Worm (Caenorhabditis elegans) whole organism, L1 larva: ENCODE results near the gene ttr-16.

Experiments
- C34B4.2 ChIP-seq: sonication (generic microtip); optimal IDR thresholded peaks from 2 replicates; lab custom pipeline; 2017; ENCODE audit warnings: mild to moderate bottlenecking, missing genetic modification characterization, missing compliant biosample characterization
- F16B12.6 ChIP-seq: fragments of 150-350 bp; optimal IDR thresholded peaks from 2 replicates; lab custom pipeline; 2014; ENCODE audit warnings: missing biosample characterization, missing genetic modification characterization
- alr-1 ChIP-seq: fragments of 200-800 bp; sonication (Bioruptor generic); optimal IDR thresholded peaks from 2 replicates; lab custom pipeline; 2018; ENCODE audit warnings: borderline replicate concordance, mild to moderate bottlenecking, missing genetic modification characterization, missing compliant biosample characterization
- blmp-1 ChIP-seq: fragments of 150-350 bp; optimal IDR thresholded peaks from 2 replicates; lab custom pipeline; 2014; ENCODE audit warnings: missing biosample characterization, missing genetic modification characterization
- ceh-63 ChIP-seq: fragments of 200-800 bp; sonication (Bioruptor generic); optimal IDR thresholded peaks from 2 replicates; lab custom pipeline; 2018; ENCODE audit warnings: mild to moderate bottlenecking, missing genetic modification characterization, missing compliant biosample characterization
- ceh-8 ChIP-seq: fragments of 200-800 bp; sonication (Bioruptor generic); optimal IDR thresholded peaks from 2 replicates; lab custom pipeline; 2018; ENCODE audit warnings: mild to moderate bottlenecking, missing genetic modification characterization, moderate library complexity, missing compliant biosample characterization
- ceh-90 ChIP-seq: sonication (generic microtip); optimal IDR thresholded peaks from 2 replicates; lab custom pipeline; 2016; ENCODE audit warnings: missing genetic modification characterization, missing compliant biosample characterization
- dpl-1 ChIP-seq, 3 experiments: fragments of 150-350 bp in 2 of 3; sonication (generic microtip) in 1 of 3; optimal IDR thresholded peaks; 2 replicates each; lab custom pipeline; 2014 to 2017; ENCODE audit warnings: missing biosample characterization in 3 of 3, missing genetic modification characterization in 3 of 3, missing genetic modification reagents in 3 of 3
- dsc-1 ChIP-seq: sonication (generic microtip); optimal IDR thresholded peaks from 2 replicates; lab custom pipeline; 2016; ENCODE audit warnings: mild to moderate bottlenecking, missing genetic modification characterization, missing compliant biosample characterization
- efl-1 ChIP-seq, 4 experiments: fragments of 150-350 bp; optimal IDR thresholded peaks in 3 of 4; peaks in 1 of 4; 1 replicate in 1 of 4; 2 replicates in 3 of 4; lab custom pipeline; 2014; ENCODE audit warnings: missing biosample characterization in 2 of 4, missing genetic modification characterization in 2 of 4, missing genetic modification reagents in 2 of 4
- egl-27 ChIP-seq, 2 experiments: fragments of 150-350 bp in 1 of 2; sonication (generic microtip); optimal IDR thresholded peaks; 3 replicates each; lab custom pipeline; 2017 to 2018; ENCODE audit warnings: missing biosample characterization in 2 of 2, missing genetic modification characterization in 2 of 2, missing genetic modification reagents in 2 of 2
- elt-3 ChIP-seq, 6 experiments: fragments of 150-350 bp in 1 of 6; sonication (generic microtip); optimal IDR thresholded peaks; 2 replicates each; lab custom pipeline; 2017 to 2018; ENCODE audit warnings: missing biosample characterization in 6 of 6, missing genetic modification characterization in 6 of 6, inconsistent platforms in 1 of 6
- fkh-10 ChIP-seq: sonication (generic microtip); optimal IDR thresholded peaks from 2 replicates; lab custom pipeline; 2017; ENCODE audit warnings: missing biosample characterization, missing genetic modification reagents, missing genetic modification characterization
- fkh-8 ChIP-seq: sonication (generic microtip); optimal IDR thresholded peaks from 2 replicates; lab custom pipeline; 2016; ENCODE audit warnings: mild to moderate bottlenecking, missing genetic modification characterization, missing compliant biosample characterization
- grh-1 ChIP-seq: fragments of 200-800 bp; sonication (Bioruptor generic); IDR thresholded peaks from 2 replicates; pipeline ENCODE4 v1.3.6; 2022; ENCODE audit warnings: missing genetic modification reagents, missing genetic modification characterization, missing compliant biosample characterization
- hlh-17 ChIP-seq: fragments of 200-800 bp; sonication (Bioruptor generic); optimal IDR thresholded peaks from 2 replicates; lab custom pipeline; 2018; ENCODE audit warnings: missing genetic modification characterization, mild to moderate bottlenecking, missing compliant biosample characterization, moderate library complexity, borderline replicate concordance
- lin-14 ChIP-seq: fragments of 200-800 bp; sonication (Bioruptor generic); optimal IDR thresholded peaks from 2 replicates; lab custom pipeline; 2018; ENCODE audit warnings: mild to moderate bottlenecking, missing genetic modification characterization, moderate library complexity, missing compliant biosample characterization
- lin-35 ChIP-seq, 2 experiments: fragments of 150-350 bp; optimal IDR thresholded peaks; 2 replicates each; lab custom pipeline; 2014; ENCODE audit warnings: missing biosample characterization in 2 of 2, missing genetic modification characterization in 2 of 2, missing genetic modification reagents in 2 of 2
- lin-39 ChIP-seq: fragments of 150-350 bp; optimal IDR thresholded peaks from 2 replicates; lab custom pipeline; 2014; ENCODE audit warnings: missing biosample characterization, missing genetic modification reagents, missing genetic modification characterization
- mef-2 ChIP-seq: fragments of 150-350 bp; optimal IDR thresholded peaks from 2 replicates; lab custom pipeline; 2014; ENCODE audit warnings: missing biosample characterization, missing genetic modification characterization
- mep-1 ChIP-seq: fragments of 150-350 bp; optimal IDR thresholded peaks from 2 replicates; lab custom pipeline; 2014; ENCODE audit warnings: missing biosample characterization, missing genetic modification characterization
- nhr-71 ChIP-seq: sonication (generic microtip); optimal IDR thresholded peaks from 2 replicates; lab custom pipeline; 2016; ENCODE audit warnings: mild to moderate bottlenecking, missing genetic modification characterization, moderate library complexity, missing compliant biosample characterization
- nhr-84 ChIP-seq: sonication (generic microtip); optimal IDR thresholded peaks from 2 replicates; lab custom pipeline; 2017; ENCODE audit warnings: missing biosample characterization, missing genetic modification characterization
- pag-3 ChIP-seq: sonication (generic microtip); optimal IDR thresholded peaks from 2 replicates; lab custom pipeline; 2017; ENCODE audit warnings: missing genetic modification characterization, mild to moderate bottlenecking, missing compliant biosample characterization, antibody characterized with exemption, borderline replicate concordance; ENCODE audit not compliant: insufficient read depth
- pqm-1 ChIP-seq: sonication (generic microtip); optimal IDR thresholded peaks from 3 replicates; lab custom pipeline; 2017; ENCODE audit warnings: missing biosample characterization, missing genetic modification characterization
- rnt-1 ChIP-seq: sonication (generic microtip); optimal IDR thresholded peaks from 2 replicates; lab custom pipeline; 2016; ENCODE audit warnings: mild to moderate bottlenecking, missing genetic modification characterization, moderate library complexity, missing compliant biosample characterization
- snpc-4 ChIP-seq: fragments of 150-350 bp; optimal IDR thresholded peaks from 2 replicates; lab custom pipeline; 2014; ENCODE audit warnings: missing biosample characterization, missing genetic modification characterization
- snu-23 ChIP-seq: sonication (generic microtip); optimal IDR thresholded peaks from 2 replicates; lab custom pipeline; 2016; ENCODE audit warnings: missing genetic modification characterization, missing compliant biosample characterization
- sox-4 ChIP-seq: sonication (generic microtip); optimal IDR thresholded peaks from 2 replicates; lab custom pipeline; 2016; ENCODE audit warnings: missing genetic modification characterization, missing compliant biosample characterization
- sptf-1 ChIP-seq: fragments of 150-350 bp; optimal IDR thresholded peaks from 2 replicates; lab custom pipeline; 2014; ENCODE audit warnings: missing biosample characterization, missing genetic modification characterization
- sup-37 ChIP-seq: fragments of 200-800 bp; sonication (Bioruptor generic); optimal IDR thresholded peaks from 2 replicates; lab custom pipeline; 2018; ENCODE audit warnings: mild to moderate bottlenecking, missing genetic modification characterization, missing compliant biosample characterization
- swsn-7 ChIP-seq: sonication (generic microtip); optimal IDR thresholded peaks from 2 replicates; lab custom pipeline; 2016; ENCODE audit warnings: missing genetic modification characterization, missing compliant biosample characterization
- tbx-2 ChIP-seq: sonication (generic microtip); optimal IDR thresholded peaks from 2 replicates; lab custom pipeline; 2016; ENCODE audit warnings: missing genetic modification characterization, missing compliant biosample characterization
- unc-130 ChIP-seq: fragments of 150-350 bp; optimal IDR thresholded peaks from 2 replicates; lab custom pipeline; 2017; ENCODE audit warnings: missing biosample characterization, missing genetic modification characterization, inconsistent platforms
- vab-15 ChIP-seq: sonication (generic microtip); optimal IDR thresholded peaks from 2 replicates; lab custom pipeline; 2017; ENCODE audit warnings: missing genotype, mild to moderate bottlenecking, missing genetic modification characterization, missing compliant biosample characterization
- xbp-1 ChIP-seq: sonication (generic microtip); optimal IDR thresholded peaks from 2 replicates; lab custom pipeline; 2016; ENCODE audit warnings: missing genetic modification characterization, missing compliant biosample characterization
- ztf-11 ChIP-seq, 2 experiments: sonication (generic microtip); optimal IDR thresholded peaks; 2 replicates each; lab custom pipeline; 2016 to 2017; ENCODE audit warnings: missing genetic modification characterization in 2 of 2, missing biosample characterization in 1 of 2, missing compliant biosample characterization in 1 of 2

Gene ttr-16

ce11 chrIV:11030893-11031292 is 33.0 kb downstream of the ttr-16 start, which contains the start of gene hrg-4:
hrg-4 (minus strand) TSS chrIV:11030993.
- TF ChIP-seq blmp-1 (no peak), ztf-11 (tag; optimal IDR thresholded peaks at IDR 0.05; lab: Kevin White, UChicago) (no peak), hlh-17 (GFP tag; lab: Kevin White, UChicago) (no peak), sup-37 (no peak), pqm-1 (tag; lab: Kevin White, UChicago) (no peak), ceh-8 (GFP tag; lab: Kevin White, UChicago) (no peak), rnt-1 (tag; lab: Kevin White, UChicago) (no peak), tbx-2 (tag; lab: Kevin White, UChicago) (no peak), unc-130 (tag; lab: Kevin White, UChicago) (no peak), fkh-10 (no peak), mep-1 (tag; lab: Kevin White, UChicago) (no peak), ceh-63 (GFP tag; lab: Kevin White, UChicago) (no peak), mef-2 (tag; lab: Kevin White, UChicago) (no peak), xbp-1 (tag; lab: Kevin White, UChicago) (no peak), swsn-7 (tag; lab: Kevin White, UChicago) (no peak), C34B4.2 (no peak), pag-3 (tag; lab: Kevin White, UChicago) (no peak), lin-39 (no peak), snpc-4 (tag; lab: Kevin White, UChicago) (no peak)
- TF ChIP-seq, all 84 proteins: peak for 0

ce11 chrIV:11030117-11030516 is 33.8 kb downstream of the ttr-16 start:
- TF ChIP-seq dpl-1 (GFP tag; optimal IDR thresholded peaks at IDR 0.05; lab: Kevin White, UChicago), result no peak
- no peak for TF ChIP-seq mep-1 (tag; lab: Kevin White, UChicago)
- TF ChIP-seq unc-130 (tag; lab: Kevin White, UChicago), result no peak
- no peak for TF ChIP-seq rnt-1 (tag; lab: Kevin White, UChicago)
- no peak for TF ChIP-seq ceh-90 (tag; lab: Kevin White, UChicago)
- no peak for TF ChIP-seq F16B12.6
- TF ChIP-seq nhr-84, result no peak
- no peak for TF ChIP-seq snu-23 (GFP tag; lab: Kevin White, UChicago)
- no peak for TF ChIP-seq lin-35 (GFP tag; optimal IDR thresholded peaks at IDR 0.05; lab: Kevin White, UChicago)
- no peak for TF ChIP-seq elt-3 (tag; optimal IDR thresholded peaks at IDR 0.05; lab: Kevin White, UChicago)
- no peak for TF ChIP-seq vab-15 (tag; lab: Kevin White, UChicago)
- TF ChIP-seq dsc-1 (tag; lab: Kevin White, UChicago), result no peak
- TF ChIP-seq pag-3 (tag; lab: Kevin White, UChicago), result no peak
- TF ChIP-seq sox-4 (tag; lab: Kevin White, UChicago), result no peak
- TF ChIP-seq lin-14 (GFP tag; lab: Kevin White, UChicago), result no peak
- no peak for TF ChIP-seq alr-1 (tag; lab: Kevin White, UChicago)
- TF ChIP-seq xbp-1 (tag; lab: Kevin White, UChicago), result no peak
- TF ChIP-seq fkh-8 (tag; lab: Kevin White, UChicago), result no peak
- TF ChIP-seq efl-1 (optimal IDR thresholded peaks at IDR 0.05; lab: Kevin White, UChicago), result no peak
- no peak for TF ChIP-seq efl-1 (GFP tag; optimal IDR thresholded peaks at IDR 0.05 in 1 of 2; lab: Kevin White, UChicago)
- no peak for TF ChIP-seq sptf-1 (tag; lab: Kevin White, UChicago)
- TF ChIP-seq, all 84 proteins: peak for 0

- no peak for TF ChIP-seq nhr-71
- no peak for TF ChIP-seq grh-1
- no peak for TF ChIP-seq egl-27 (tag; optimal IDR thresholded peaks at IDR 0.05; lab: Kevin White, UChicago)
- TF ChIP-seq, all 84 proteins: peak for 0
These were observed 34.5 kb downstream of the ttr-16 start, which contains the start of gene hrg-5 for ce11 chrIV:11029412-11029811. hrg-5 (minus strand) TSS chrIV:11029428.
